Worm (Caenorhabditis elegans) whole organism, L4 larva: ENCODE measurements around the gene lag-1.

Experiments
- Y105C5A.15 ChIP-seq: fragments of 200-800 bp; sonication (Bioruptor generic); IDR thresholded peaks from 2 replicates; pipeline ENCODE4 v1.3.6; 2022; ENCODE audit warnings: missing genetic modification characterization, missing compliant biosample characterization
- Y5F2A.4 ChIP-seq: fragments of 200-800 bp; sonication (Bioruptor generic); optimal IDR thresholded peaks from 2 replicates; lab custom pipeline; 2018; ENCODE audit warnings: mild to moderate bottlenecking, missing genetic modification characterization, missing compliant biosample characterization
- Y75B8A.6 ChIP-seq: fragments of 200-800 bp; sonication (Bioruptor generic); IDR thresholded peaks from 2 replicates; pipeline ENCODE4 v1.3.6; 2022; ENCODE audit warnings: missing genetic modification reagents, missing genetic modification characterization, missing compliant biosample characterization
- aha-1 ChIP-seq: fragments of 150-350 bp; peaks from one replicate; lab custom pipeline; 2014; ENCODE audit warnings: missing biosample characterization, missing genetic modification characterization
- ama-1 ChIP-seq: fragments of 150-350 bp; optimal IDR thresholded peaks from 2 replicates; lab custom pipeline; 2014; ENCODE audit warnings: inconsistent platforms, mixed read lengths
- attf-4 ChIP-seq: sonication (generic microtip); optimal IDR thresholded peaks from 3 replicates; lab custom pipeline; 2017; ENCODE audit warnings: missing biosample characterization, missing genetic modification characterization
- ceh-28 ChIP-seq: fragments of 150-350 bp; optimal IDR thresholded peaks from 2 replicates; lab custom pipeline; 2014; ENCODE audit warnings: missing biosample characterization, missing genetic modification reagents, missing genetic modification characterization
- ceh-62 ChIP-seq: sonication (generic microtip); optimal IDR thresholded peaks from 2 replicates; lab custom pipeline; 2017; ENCODE audit warnings: missing biosample characterization, missing genetic modification characterization
- ces-1 ChIP-seq: fragments of 150-350 bp; sonication (generic microtip); optimal IDR thresholded peaks from 4 replicates; lab custom pipeline; 2014; ENCODE audit warnings: missing biosample characterization, missing genetic modification reagents, missing genetic modification characterization
- daf-16 ChIP-seq, 3 experiments: sonication (generic microtip); optimal IDR thresholded peaks; 2 replicates each; lab custom pipeline; 2016 to 2017; ENCODE audit warnings: missing genetic modification characterization in 3 of 3, missing genetic modification reagents in 3 of 3, mild to moderate bottlenecking in 2 of 3, missing compliant biosample characterization in 2 of 3, missing biosample characterization in 1 of 3, moderate library complexity in 1 of 3
- daf-19 ChIP-seq: fragments of 200-800 bp; sonication (Bioruptor generic); conservative IDR thresholded peaks from 2 replicates; pipeline ENCODE4 v1.3.6; 2022; ENCODE audit warnings: missing genetic modification characterization, missing compliant biosample characterization
- dmd-6 ChIP-seq: fragments of 200-800 bp; sonication (Bioruptor generic); IDR thresholded peaks from 2 replicates; pipeline ENCODE4 v1.3.6; 2022; ENCODE audit warnings: missing genetic modification reagents, missing genetic modification characterization, missing compliant biosample characterization
- dmd-8 ChIP-seq: fragments of 200-800 bp; sonication (Bioruptor generic); IDR thresholded peaks from 2 replicates; pipeline ENCODE4 v1.3.6; 2022; ENCODE audit warnings: missing genetic modification characterization, missing compliant biosample characterization
- dpl-1 ChIP-seq: fragments of 150-350 bp; optimal IDR thresholded peaks from 2 replicates; lab custom pipeline; 2014; ENCODE audit warnings: missing biosample characterization, missing genetic modification reagents, missing genetic modification characterization
- dve-1 ChIP-seq: sonication (generic microtip); optimal IDR thresholded peaks from 2 replicates; lab custom pipeline; 2017; ENCODE audit warnings: antibody characterized with exemption, mild to moderate bottlenecking, missing genetic modification characterization, missing compliant biosample characterization; ENCODE audit not compliant: insufficient read depth
- gei-8 ChIP-seq: fragments of 200-800 bp; sonication (Bioruptor generic); optimal IDR thresholded peaks from 2 replicates; lab custom pipeline; 2018; ENCODE audit warnings: mild to moderate bottlenecking, missing genetic modification characterization, missing compliant biosample characterization
- hlh-30 ChIP-seq: sonication (generic microtip); optimal IDR thresholded peaks from 2 replicates; lab custom pipeline; 2017; ENCODE audit warnings: antibody characterized with exemption, mild to moderate bottlenecking, missing genetic modification characterization, missing compliant biosample characterization; ENCODE audit not compliant: insufficient read depth
- lin-38 ChIP-seq: fragments of 200-800 bp; sonication (Bioruptor generic); IDR thresholded peaks from 2 replicates; pipeline ENCODE4 v1.3.6; 2022; ENCODE audit warnings: missing genetic modification reagents, missing genetic modification characterization, missing compliant biosample characterization
- lin-39 ChIP-seq: fragments of 150-350 bp; optimal IDR thresholded peaks from 2 replicates; lab custom pipeline; 2014; ENCODE audit warnings: missing biosample characterization, missing genetic modification reagents, missing genetic modification characterization
- lir-3 ChIP-seq: sonication (generic microtip); optimal IDR thresholded peaks from 2 replicates; lab custom pipeline; 2016; ENCODE audit warnings: mild to moderate bottlenecking, missing genetic modification characterization, missing compliant biosample characterization
- lsy-2 ChIP-seq, 2 experiments: fragments of 150-350 bp in 1 of 2; sonication (generic microtip) in 1 of 2; optimal IDR thresholded peaks; 2 replicates each; lab custom pipeline; 2014 to 2017; ENCODE audit warnings: missing biosample characterization in 2 of 2, missing genetic modification characterization in 2 of 2
- madf-5 ChIP-seq, 2 experiments: fragments of 200-800 bp; sonication (Bioruptor generic); IDR thresholded peaks; 2 replicates each; pipeline ENCODE4 v1.3.6; 2022; ENCODE audit warnings: missing compliant biosample characterization in 2 of 2, missing genetic modification characterization in 2 of 2
- mes-2 ChIP-seq: sonication (generic microtip); optimal IDR thresholded peaks from 2 replicates; lab custom pipeline; 2016; ENCODE audit warnings: missing genotype, mild to moderate bottlenecking, missing genetic modification characterization, missing compliant biosample characterization; ENCODE audit not compliant: poor library complexity, severe bottlenecking
- nhr-10 ChIP-seq: fragments of 150-350 bp; optimal IDR thresholded peaks from 2 replicates; lab custom pipeline; 2014; ENCODE audit warnings: missing biosample characterization, missing genetic modification characterization
- nhr-102 ChIP-seq: sonication (generic microtip); optimal IDR thresholded peaks from 2 replicates; lab custom pipeline; 2016; ENCODE audit warnings: mild to moderate bottlenecking, missing genetic modification characterization, moderate library complexity, missing compliant biosample characterization
- nhr-237 ChIP-seq: sonication (generic microtip); optimal IDR thresholded peaks from 2 replicates; lab custom pipeline; 2017; ENCODE audit warnings: missing biosample characterization, missing genetic modification characterization
- nhr-77 ChIP-seq: fragments of 150-350 bp; optimal IDR thresholded peaks from 2 replicates; lab custom pipeline; 2014; ENCODE audit warnings: missing biosample characterization, missing genetic modification characterization
- rbr-2 ChIP-seq: sonication (generic microtip); optimal IDR thresholded peaks from 2 replicates; lab custom pipeline; 2016; ENCODE audit warnings: missing genotype, missing genetic modification characterization, missing compliant biosample characterization
- snpc-1.2 ChIP-seq: fragments of 200-800 bp; sonication (Bioruptor generic); IDR thresholded peaks from 2 replicates; pipeline ENCODE4 v1.3.6; 2022; ENCODE audit warnings: missing genetic modification reagents, missing genetic modification characterization, missing compliant biosample characterization
- spr-1 ChIP-seq: sonication (generic microtip); optimal IDR thresholded peaks from 2 replicates; lab custom pipeline; 2016; ENCODE audit warnings: mild to moderate bottlenecking, missing genetic modification characterization, missing compliant biosample characterization
- tra-1 ChIP-seq: fragments of 200-800 bp; sonication (Bioruptor generic); IDR thresholded peaks from 2 replicates; pipeline ENCODE4 v1.3.6; 2022; ENCODE audit warnings: missing genetic modification reagents, missing genetic modification characterization, missing compliant biosample characterization
- unc-62 ChIP-seq, 3 experiments: fragments of 150-350 bp in 1 of 3; sonication (generic microtip); optimal IDR thresholded peaks in 2 of 3; peaks in 1 of 3; 1 replicate in 1 of 3; 2 replicates in 2 of 3; lab custom pipeline; 2014 to 2017; ENCODE audit warnings: missing biosample characterization in 3 of 3, missing genetic modification characterization in 3 of 3, missing genetic modification reagents in 3 of 3, missing genotype in 1 of 3
- zip-2 ChIP-seq: fragments of 150-350 bp; optimal IDR thresholded peaks from 2 replicates; lab custom pipeline; 2014; ENCODE audit warnings: missing biosample characterization, missing genetic modification characterization
- ztf-11 ChIP-seq: fragments of 150-350 bp; optimal IDR thresholded peaks from 2 replicates; lab custom pipeline; 2014; ENCODE audit warnings: missing biosample characterization, missing genetic modification characterization

lag-1 gene

DNA sequence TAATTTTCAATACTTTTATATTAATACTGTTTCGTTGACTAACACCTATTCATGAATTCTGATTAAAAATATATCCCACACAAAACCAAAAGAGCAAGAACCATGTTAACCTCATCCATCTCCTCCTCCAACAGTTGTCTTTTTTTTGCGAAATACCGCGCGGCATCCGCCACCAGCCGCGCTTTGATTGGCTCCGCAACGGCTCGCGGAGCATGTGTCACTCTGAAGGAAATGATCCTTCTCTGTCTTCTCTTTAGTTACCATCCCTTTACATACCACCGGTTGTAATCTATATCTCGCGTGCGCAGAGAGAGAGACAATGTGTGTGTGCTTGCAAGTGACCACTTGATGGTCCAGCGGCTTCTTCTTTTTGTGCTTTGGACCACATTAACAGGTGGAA lies 40.4 kb downstream of the lag-1 start:
- TF ChIP-seq unc-62 (GFP tag; optimal IDR thresholded peaks at IDR 0.05 in 1 of 2; lab: Kevin White, UChicago) (peak in 1 of 2 experiments; percentile 28), unc-62 (tag; optimal IDR thresholded peaks at IDR 0.05; lab: Kevin White, UChicago) (no peak), nhr-102 (tag; lab: Kevin White, UChicago) (no peak), zip-2 (no peak), Y105C5A.15 (GFP tag; lab: Robert Waterston, UW) (no peak), dve-1 (tag; lab: Kevin White, UChicago) (no peak)

DNA sequence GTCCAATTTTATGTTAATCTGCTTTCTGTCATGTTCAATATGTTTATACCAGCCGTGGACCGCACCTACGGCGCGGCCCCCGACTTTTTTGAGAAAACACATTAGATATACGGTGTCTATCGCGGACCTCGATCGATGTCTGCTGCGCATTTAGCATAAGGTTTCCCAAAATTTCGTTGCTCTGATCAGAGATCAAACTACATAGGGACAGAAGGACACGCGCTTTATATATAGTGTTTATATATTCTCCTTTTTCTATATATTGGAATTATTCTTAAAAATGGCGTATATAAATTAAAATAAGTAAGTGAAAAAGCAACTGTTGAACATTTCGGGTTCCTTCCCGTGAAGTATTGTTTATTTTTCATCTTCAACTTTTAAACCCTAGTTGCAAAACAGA lies 45.1 kb downstream of the lag-1 start:
- TF ChIP-seq snpc-1.2 (GFP tag; lab: Robert Waterston, UW): peak; percentile 71; the same call in 1 of the 2 replicates
- TF ChIP-seq, all 104 proteins: peak for 1; not testable (repeated sequence) for 103

DNA sequence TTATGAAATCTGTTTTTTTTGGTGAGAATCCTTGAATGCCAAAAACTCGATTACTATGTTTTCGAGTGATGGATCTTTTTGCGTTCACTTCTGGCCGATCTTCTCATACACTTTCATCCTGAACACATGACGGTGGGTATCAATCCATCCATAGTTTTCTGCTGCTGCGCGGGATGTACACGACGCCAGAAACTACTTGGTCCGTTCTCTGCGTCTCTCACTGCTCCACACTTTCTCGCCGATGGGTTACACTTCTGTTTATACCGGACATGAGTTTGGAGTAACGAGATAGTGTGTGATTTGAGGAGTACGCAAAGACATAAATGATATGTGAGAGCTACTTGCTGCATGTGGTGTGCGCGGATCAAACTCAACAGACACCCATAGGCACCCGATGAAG lies 45.5 kb downstream of the lag-1 start:
- peak in 1 of 2 experiments; percentile 35 for TF ChIP-seq unc-62 (GFP tag; optimal IDR thresholded peaks at IDR 0.05 in 1 of 2; lab: Kevin White, UChicago)
- no peak for TF ChIP-seq unc-62 (tag; optimal IDR thresholded peaks at IDR 0.05; lab: Kevin White, UChicago)
- TF ChIP-seq nhr-102 (tag; lab: Kevin White, UChicago): no peak

DNA sequence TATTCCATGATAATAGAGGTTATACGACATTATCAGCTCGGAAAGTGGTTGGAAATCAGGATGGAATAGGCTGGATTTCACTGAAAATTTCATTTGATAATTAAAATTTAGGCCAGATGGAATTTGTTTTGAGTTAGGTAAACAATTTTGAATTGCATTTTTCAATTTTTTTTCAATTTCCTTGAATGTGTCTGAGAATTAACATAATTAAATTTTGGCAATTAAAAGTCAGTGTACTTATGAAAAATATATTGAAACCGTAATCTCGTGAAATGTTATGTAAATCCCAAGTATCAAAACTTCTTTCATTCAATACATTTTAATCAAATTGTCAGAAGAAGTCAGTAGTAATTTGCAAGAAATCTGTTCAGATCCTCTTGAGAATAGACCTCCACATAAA lies 50.8 kb downstream of the lag-1 start:
- TF ChIP-seq lin-39: no peak
- TF ChIP-seq aha-1 (tag; lab: Kevin White, UChicago): peak; percentile 94

DNA sequence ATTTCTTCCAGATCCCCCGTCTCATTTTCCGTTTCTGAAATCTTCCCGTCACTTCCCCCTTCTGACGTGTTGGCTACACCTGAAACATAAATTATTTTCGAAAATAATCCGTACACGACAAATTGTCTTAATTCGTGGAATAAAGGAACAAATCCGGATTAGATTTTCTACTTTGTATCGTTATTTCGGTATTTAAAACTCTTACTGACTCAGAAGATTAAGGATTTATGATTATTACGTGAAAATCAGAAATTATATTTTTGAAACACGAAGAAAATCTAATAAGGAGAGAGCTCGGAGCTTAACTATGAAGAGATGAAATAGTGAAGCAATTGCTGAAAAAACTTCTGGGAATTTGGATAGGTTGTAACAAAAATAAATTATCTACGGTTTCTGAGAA lies 54.2 kb downstream of the lag-1 start:
- peak; percentile 75 for TF ChIP-seq aha-1 (tag; lab: Kevin White, UChicago)
- TF ChIP-seq madf-5 (GFP tag; IDR thresholded peaks at IDR 0.05; lab: Robert Waterston, UW): no peak

DNA sequence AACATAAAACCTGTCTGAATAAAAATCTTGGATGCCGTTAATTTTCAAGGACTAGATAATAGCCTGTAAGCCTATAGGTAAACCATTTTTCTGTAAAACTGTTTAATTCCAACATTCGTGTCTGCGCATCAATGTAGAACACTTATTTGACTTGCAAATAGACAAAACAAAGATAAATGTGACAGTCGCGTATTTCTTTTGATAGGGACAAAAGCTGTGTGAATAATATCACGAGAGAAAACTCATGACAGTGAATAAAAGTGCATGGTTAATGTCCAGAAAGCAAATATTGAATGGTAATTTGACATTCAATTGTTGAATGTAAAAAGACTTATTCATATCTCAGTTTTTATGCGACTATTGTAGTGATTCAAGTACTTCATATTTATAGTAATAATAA lies 56.3 kb downstream of the lag-1 start, which contains the start of gene C11D2.3:
Gene C11D2.3, plus strand, starts transcription at position 301 of the 400 bp plus-strand sequence.
- no peak for TF ChIP-seq Y75B8A.6 (GFP tag; lab: Robert Waterston, UW)
- no peak for TF ChIP-seq nhr-237 (tag; lab: Kevin White, UChicago)
- peak; percentile 34 for TF ChIP-seq hlh-30
- TF ChIP-seq dve-1 (tag; lab: Kevin White, UChicago): peak; percentile 53

DNA sequence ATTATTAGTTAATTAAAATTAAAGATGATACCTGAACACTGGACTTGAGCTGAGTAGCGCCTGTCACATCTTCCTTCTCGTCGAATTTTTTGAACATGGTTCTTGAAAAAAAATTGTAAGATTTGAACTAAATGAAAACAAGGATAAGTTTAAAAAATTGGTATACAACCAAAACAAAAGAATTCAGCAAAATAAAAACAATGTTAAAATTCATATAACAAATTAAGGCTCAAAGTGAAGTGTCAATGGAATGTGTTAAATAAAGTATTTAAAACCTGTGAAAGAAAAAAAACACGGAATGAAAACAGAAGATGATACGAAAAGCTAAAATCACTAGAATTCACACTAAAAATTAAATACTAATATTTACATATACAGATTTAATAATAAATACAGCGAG lies 60.1 kb downstream of the lag-1 start, which contains the start of gene C11D2.7:
Gene C11D2.7, minus strand, starts transcription at position 101 of the 400 bp plus-strand sequence.
- TF ChIP-seq ceh-28 (tag; lab: Kevin White, UChicago) (no peak), daf-16 (GFP tag; optimal IDR thresholded peaks at IDR 0.05; lab: Kevin White, UChicago) (no peak), daf-16 (tag; optimal IDR thresholded peaks at IDR 0.05; lab: Kevin White, UChicago) (peak; percentile 15)

DNA sequence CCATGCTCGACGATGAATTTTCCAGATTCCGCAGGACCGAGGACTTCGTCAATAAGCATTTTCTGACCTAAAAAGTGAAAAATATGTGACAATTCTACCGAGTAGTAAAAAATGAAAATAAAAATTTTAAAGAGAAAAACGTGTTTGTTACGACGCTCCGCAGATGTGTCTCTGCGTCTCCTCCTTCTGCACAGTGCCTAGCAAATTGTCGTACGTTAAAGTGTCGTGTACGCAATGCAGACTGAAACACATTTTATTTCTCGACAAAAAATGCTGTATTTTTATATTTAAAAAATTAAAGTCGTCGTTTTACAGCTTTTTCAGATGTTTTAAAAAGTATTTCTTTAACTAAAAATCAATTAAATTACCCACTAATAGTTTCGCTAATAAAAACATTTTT lies 61.6 kb downstream of the lag-1 start, which contains the start of gene C11D2.4:
Gene C11D2.4, minus strand, starts transcription at position 128 of the 400 bp plus-strand sequence.
- TF ChIP-seq rbr-2 (tag; lab: Kevin White, UChicago): peak; percentile 24
- TF ChIP-seq Y5F2A.4 (GFP tag; lab: Kevin White, UChicago): no peak
- no peak for TF ChIP-seq ces-1
- TF ChIP-seq nhr-10 (tag; lab: Kevin White, UChicago): no peak
- TF ChIP-seq ceh-28 (tag; lab: Kevin White, UChicago): no peak
- TF ChIP-seq lin-38 (GFP tag; lab: Robert Waterston, UW): peak; percentile 43; the same call in 1 of the 2 replicates
- peak in 1 of 2 experiments; percentile 63 for TF ChIP-seq unc-62 (GFP tag; optimal IDR thresholded peaks at IDR 0.05 in 1 of 2; lab: Kevin White, UChicago)
- TF ChIP-seq unc-62 (tag; optimal IDR thresholded peaks at IDR 0.05; lab: Kevin White, UChicago): no peak
- no peak for TF ChIP-seq ama-1 (lab: Kevin White, UChicago)
- TF ChIP-seq attf-4: no peak
- TF ChIP-seq gei-8 (GFP tag; lab: Kevin White, UChicago): no peak
- TF ChIP-seq daf-16 (GFP tag; optimal IDR thresholded peaks at IDR 0.05; lab: Kevin White, UChicago): no peak
- peak; percentile 49 for TF ChIP-seq daf-16 (tag; optimal IDR thresholded peaks at IDR 0.05; lab: Kevin White, UChicago)
- TF ChIP-seq Y75B8A.6 (GFP tag; lab: Robert Waterston, UW): no peak
- no peak for TF ChIP-seq mes-2 (tag; lab: Kevin White, UChicago)
- TF ChIP-seq ceh-62 (tag; lab: Kevin White, UChicago): no peak
- no peak for TF ChIP-seq spr-1
- TF ChIP-seq madf-5 (GFP tag; IDR thresholded peaks at IDR 0.05; lab: Robert Waterston, UW): no peak
- peak; percentile 65 for TF ChIP-seq dpl-1 (GFP tag; lab: Kevin White, UChicago)
- TF ChIP-seq snpc-1.2 (GFP tag; lab: Robert Waterston, UW): peak; percentile 86
- TF ChIP-seq dmd-6: no peak
- TF ChIP-seq tra-1 (GFP tag; lab: Robert Waterston, UW): no peak
- TF ChIP-seq dmd-8 (GFP tag; lab: Robert Waterston, UW): no peak
- TF ChIP-seq lsy-2 (tag; optimal IDR thresholded peaks at IDR 0.05; lab: Kevin White, UChicago): no peak
- no peak for TF ChIP-seq nhr-77 (tag; lab: Kevin White, UChicago)
- no peak for TF ChIP-seq lir-3
- no peak for TF ChIP-seq ztf-11 (tag; lab: Kevin White, UChicago)
- no peak for TF ChIP-seq daf-19
